Worm (Caenorhabditis elegans) whole organism, young adult: Measurements from ENCODE around the gene lgc-46.

Source experiments
- C17E4.6 ChIP-seq: fragments of 200-800 bp; sonication (Bioruptor generic); IDR thresholded peaks from 2 replicates; pipeline ENCODE4 v1.3.6; 2022; ENCODE audit warnings: missing genetic modification reagents, missing genetic modification characterization, missing compliant biosample characterization
- D2030.7 ChIP-seq: fragments of 200-800 bp; sonication (Bioruptor generic); IDR thresholded peaks from 2 replicates; pipeline ENCODE4 v1.3.6; 2022; ENCODE audit warnings: missing genetic modification reagents, missing genetic modification characterization, missing compliant biosample characterization
- F52B5.7 ChIP-seq: sonication (generic microtip); optimal IDR thresholded peaks from 2 replicates; lab custom pipeline; 2016; ENCODE audit warnings: mild to moderate bottlenecking, missing genetic modification characterization, missing compliant biosample characterization
- ZK185.1 ChIP-seq: sonication (generic microtip); optimal IDR thresholded peaks from 2 replicates; lab custom pipeline; 2016; ENCODE audit warnings: mild to moderate bottlenecking, missing genetic modification characterization, missing compliant biosample characterization; ENCODE audit not compliant: poor library complexity, severe bottlenecking
- ama-1 ChIP-seq, 3 experiments: fragments of 150-350 bp in 1 of 3; sonication (generic microtip) in 2 of 3; optimal IDR thresholded peaks; 2 replicates each; lab custom pipeline; 2014 to 2018; ENCODE audit warnings: missing biosample characterization in 2 of 3, missing genetic modification characterization in 2 of 3, missing genetic modification reagents in 2 of 3
- aptf-3 ChIP-seq: fragments of 200-800 bp; sonication (Bioruptor generic); IDR thresholded peaks from 2 replicates; pipeline ENCODE4 v1.3.6; 2022; ENCODE audit warnings: missing genetic modification characterization, missing compliant biosample characterization
- ceh-91 ChIP-seq: fragments of 200-800 bp; sonication (Bioruptor generic); IDR thresholded peaks from 2 replicates; pipeline ENCODE4 v1.3.6; 2022; ENCODE audit warnings: missing genetic modification reagents, missing genetic modification characterization, missing compliant biosample characterization
- egl-18 ChIP-seq: fragments of 200-800 bp; sonication (Bioruptor generic); IDR thresholded peaks from 2 replicates; pipeline ENCODE4 v1.3.6; 2022; ENCODE audit warnings: missing genetic modification reagents, missing genetic modification characterization, missing compliant biosample characterization
- lin-35 ChIP-seq, 3 experiments: fragments of 150-350 bp in 2 of 3; sonication (generic microtip) in 1 of 3; optimal IDR thresholded peaks; 2 replicates each; lab custom pipeline; 2014 to 2018; ENCODE audit warnings: missing biosample characterization in 3 of 3, missing genetic modification characterization in 3 of 3, missing genetic modification reagents in 3 of 3
- nhr-120 ChIP-seq: fragments of 200-800 bp; sonication (Bioruptor generic); IDR thresholded peaks from 2 replicates; pipeline ENCODE4 v1.3.6; 2022; ENCODE audit warnings: missing genetic modification characterization, missing compliant biosample characterization
- rpc-1 ChIP-seq, 2 experiments: fragments of 150-350 bp in 1 of 2; sonication (generic microtip) in 1 of 2; optimal IDR thresholded peaks; 2 replicates each; lab custom pipeline; 2014 to 2018; ENCODE audit warnings: missing biosample characterization in 1 of 2, missing genetic modification characterization in 1 of 2, missing genetic modification reagents in 1 of 2, missing genotype in 1 of 2
- snpc-4 ChIP-seq, 5 experiments: fragments of 150-350 bp in 1 of 5; sonication (generic microtip) in 4 of 5; optimal IDR thresholded peaks; 2 replicates each; lab custom pipeline; 2014 to 2018; ENCODE audit warnings: missing genetic modification characterization in 5 of 5, missing biosample characterization in 3 of 5, antibody characterized with exemption in 2 of 5, mild to moderate bottlenecking in 2 of 5, missing compliant biosample characterization in 2 of 5, missing genotype in 2 of 5, moderate library complexity in 2 of 5, missing genetic modification reagents in 1 of 5

- TF ChIP-seq aptf-3 (GFP tag; lab: Robert Waterston, UW) = no peak
- TF ChIP-seq rpc-1 (optimal IDR thresholded peaks at IDR 0.05; lab: Kevin White, UChicago) = no peak
- TF ChIP-seq rpc-1 (tag; optimal IDR thresholded peaks at IDR 0.05; lab: Kevin White, UChicago) = no peak
- no peak for TF ChIP-seq snpc-4 (GFP tag; optimal IDR thresholded peaks at IDR 0.05; lab: Kevin White, UChicago)
- TF ChIP-seq snpc-4 (tag; optimal IDR thresholded peaks at IDR 0.05; lab: Kevin White, UChicago) = no peak
- no peak for TF ChIP-seq C17E4.6 (GFP tag; lab: Robert Waterston, UW)
- TF ChIP-seq F52B5.7 (tag; lab: Kevin White, UChicago) = no peak
- TF ChIP-seq ceh-91 (GFP tag; lab: Robert Waterston, UW) = no peak
- no peak for TF ChIP-seq nhr-120 (GFP tag; lab: Robert Waterston, UW)
- TF ChIP-seq lin-35 (GFP tag; optimal IDR thresholded peaks at IDR 0.05; lab: Kevin White, UChicago) = no peak
- TF ChIP-seq egl-18 (GFP tag; lab: Robert Waterston, UW) = no peak
- TF ChIP-seq D2030.7 (GFP tag; lab: Robert Waterston, UW) = no peak
- TF ChIP-seq ZK185.1 (tag; lab: Kevin White, UChicago) = no peak
- no peak for TF ChIP-seq ama-1 (optimal IDR thresholded peaks at IDR 0.05; lab: Kevin White, UChicago)
- no peak for TF ChIP-seq ama-1 (GFP tag; optimal IDR thresholded peaks at IDR 0.05; lab: Kevin White, UChicago)
Observed at ce11 chrIII:1102908-1103307, 32.9 kb downstream of the lgc-46 start, which contains the start of gene exc-6.
